Worm (Caenorhabditis elegans) whole organism, midembryonic: ENCODE data around the gene nipi-4.

Source experiments
- T22C8.4 ChIP-seq: fragments of 200-800 bp; sonication (Bioruptor generic); IDR thresholded peaks from 2 replicates; pipeline ENCODE4 v1.3.6; 2022; ENCODE audit warnings: missing genetic modification characterization, missing compliant biosample characterization
- flt-1 ChIP-seq: fragments of 200-800 bp; sonication (Bioruptor generic); IDR thresholded peaks from 2 replicates; pipeline ENCODE4 v1.3.6; 2022; ENCODE audit warnings: missing genetic modification characterization, missing compliant biosample characterization
- ref-1 ChIP-seq: fragments of 200-800 bp; sonication (Bioruptor generic); conservative IDR thresholded peaks from 2 replicates; pipeline ENCODE4 v1.3.6; 2022; ENCODE audit warnings: missing genetic modification reagents, missing genetic modification characterization, missing compliant biosample characterization
- tab-1 ChIP-seq: fragments of 200-800 bp; sonication (Bioruptor generic); IDR thresholded peaks from 2 replicates; pipeline ENCODE4 v1.3.6; 2022; ENCODE audit warnings: missing genetic modification characterization, missing compliant biosample characterization
- ztf-23 ChIP-seq: fragments of 200-800 bp; sonication (Bioruptor generic); IDR thresholded peaks from 2 replicates; pipeline ENCODE4 v1.3.6; 2022; ENCODE audit warnings: missing genetic modification reagents, missing genetic modification characterization, missing compliant biosample characterization

- TF ChIP-seq ref-1 (GFP tag; lab: Robert Waterston, UW) (no peak), T22C8.4 (no peak), ztf-23 (GFP tag; lab: Robert Waterston, UW) (no peak), tab-1 (GFP tag; lab: Robert Waterston, UW) (no peak), flt-1 (GFP tag; lab: Robert Waterston, UW) (no peak)
These were observed 15.1 kb downstream of the nipi-4 start, which contains the start of gene C37C3.2 for ce11 chrV:7855382-7855994.
